4 worm cellular contexts compared by ENCODE assay signal in genomic region chrV:6893681-6894080, ce11.
A peak's percentile ranks its signal among the peaks of the same experiment; 100 is the strongest.
TF ChIP-seq lines count a peak whose summit lies in the region.

No protein-coding gene starts in this region.

TF ChIP-seq in whole organism, L1 larva, 84 proteins besides CTCF, POLR2A, EP300 and RAD21 (continued from another document):
- TF ChIP-seq nhr-71 (tag; optimal IDR thresholded peaks at IDR 0.05; lab: Kevin White, UChicago) = peak; percentile 17
- peak; percentile 51 for TF ChIP-seq lin-14 (GFP tag; optimal IDR thresholded peaks at IDR 0.05; lab: Kevin White, UChicago)
- no peak for TF ChIP-seq nhr-11 (tag; optimal IDR thresholded peaks at IDR 0.05; lab: Kevin White, UChicago)
- TF ChIP-seq mab-9 (GFP tag; IDR thresholded peaks at IDR 0.05; lab: Robert Waterston, UW) = no peak
- TF ChIP-seq snpc-4 (tag; optimal IDR thresholded peaks at IDR 0.05; lab: Kevin White, UChicago) = no peak
- TF ChIP-seq dpl-1 (GFP tag; optimal IDR thresholded peaks at IDR 0.05; lab: Kevin White, UChicago) = no peak
- TF ChIP-seq nhr-85 (tag; lab: Kevin White, UChicago) = no peak
- no peak for TF ChIP-seq lin-13 (GFP tag; optimal IDR thresholded peaks at IDR 0.05; lab: Kevin White, UChicago)
- no peak for TF ChIP-seq pag-3 (tag; optimal IDR thresholded peaks at IDR 0.05; lab: Kevin White, UChicago; ENCODE audit: borderline replicate concordance, insufficient read depth)
- no peak for TF ChIP-seq hlh-4 (tag; optimal IDR thresholded peaks at IDR 0.05; lab: Kevin White, UChicago)
- peak; percentile 10 for TF ChIP-seq nhr-47 (tag; optimal IDR thresholded peaks at IDR 0.05; lab: Kevin White, UChicago)
- TF ChIP-seq sptf-1 (tag; optimal IDR thresholded peaks at IDR 0.05; lab: Kevin White, UChicago) = no peak
- TF ChIP-seq zip-4 (GFP tag; optimal IDR thresholded peaks at IDR 0.05; lab: Kevin White, UChicago) = no peak
- TF ChIP-seq fos-1 (tag; optimal IDR thresholded peaks at IDR 0.05; lab: Kevin White, UChicago) = no peak
- peak; percentile 15 for TF ChIP-seq rnt-1 (tag; optimal IDR thresholded peaks at IDR 0.05; lab: Kevin White, UChicago)
- no peak for TF ChIP-seq blmp-1 (tag; optimal IDR thresholded peaks at IDR 0.05; lab: Kevin White, UChicago)
- TF ChIP-seq ceh-63 (GFP tag; optimal IDR thresholded peaks at IDR 0.05; lab: Kevin White, UChicago) = no peak
- TF ChIP-seq nhr-77 (tag; optimal IDR thresholded peaks at IDR 0.05; lab: Kevin White, UChicago) = no peak
- no peak for TF ChIP-seq pqm-1 (tag; optimal IDR thresholded peaks at IDR 0.05; lab: Kevin White, UChicago)
TF ChIP-seq in whole organism, L1 larva: peak in this region for 7.

TF ChIP-seq in whole organism, L2 larva, 48 proteins besides CTCF, POLR2A, EP300 and RAD21 (continued from another document):
- TF ChIP-seq nhr-10 (tag; optimal IDR thresholded peaks at IDR 0.05; lab: Kevin White, UChicago) (no peak), unc-55 (GFP tag; optimal IDR thresholded peaks at IDR 0.05; lab: Kevin White, UChicago) (peak; percentile 44), nhr-129 (tag; optimal IDR thresholded peaks at IDR 0.05; lab: Kevin White, UChicago) (peak; percentile 50), lin-13 (GFP tag; optimal IDR thresholded peaks at IDR 0.05; lab: Kevin White, UChicago) (no peak), ztf-11 (tag; optimal IDR thresholded peaks at IDR 0.05; lab: Kevin White, UChicago) (no peak), C34F6.9 (tag; optimal IDR thresholded peaks at IDR 0.05; lab: Kevin White, UChicago) (peak; percentile 39), sem-4 (tag; optimal IDR thresholded peaks at IDR 0.05; lab: Kevin White, UChicago) (no peak)

TF ChIP-seq in whole organism, L4 larva, 104 proteins besides CTCF, POLR2A, EP300 and RAD21 (continued from another document):
- TF ChIP-seq ctbp-1 (GFP tag; IDR thresholded peaks at IDR 0.05; lab: Robert Waterston, UW) (0 out of 2 replicates have a peak, but pooled peaks have one; percentile 30), pha-4 (GFP tag; IDR thresholded peaks at IDR 0.05; lab: Robert Waterston, UW) (0 out of 2 replicates have a peak, but pooled peaks have one; percentile 21), pha-4 (tag; optimal IDR thresholded peaks at IDR 0.05; lab: Kevin White, UChicago) (no peak), nhr-10 (tag; optimal IDR thresholded peaks at IDR 0.05; lab: Kevin White, UChicago) (no peak), mes-2 (tag; optimal IDR thresholded peaks at IDR 0.05; lab: Kevin White, UChicago; ENCODE audit: poor library complexity, severe bottlenecking) (peak; percentile 22), hlh-30 (tag; optimal IDR thresholded peaks at IDR 0.05; lab: Kevin White, UChicago; ENCODE audit: insufficient read depth) (no peak), skn-1 (tag; optimal IDR thresholded peaks at IDR 0.05; lab: Kevin White, UChicago) (no peak), aha-1 (tag; lab: Kevin White, UChicago) (no peak), snpc-4 (tag; optimal IDR thresholded peaks at IDR 0.05; lab: Kevin White, UChicago) (no peak), rbr-2 (tag; optimal IDR thresholded peaks at IDR 0.05; lab: Kevin White, UChicago) (peak; percentile 15), lim-7 (GFP tag; IDR thresholded peaks at IDR 0.05; lab: Robert Waterston, UW) (no peak), saeg-2 (GFP tag; IDR thresholded peaks at IDR 0.05; lab: Robert Waterston, UW) (no peak), D1046.2 (GFP tag; IDR thresholded peaks at IDR 0.05; lab: Robert Waterston, UW) (no peak), duxl-1 (tag; optimal IDR thresholded peaks at IDR 0.05; lab: Kevin White, UChicago; ENCODE audit: poor library complexity) (no peak), sdz-12 (GFP tag; optimal IDR thresholded peaks at IDR 0.05; lab: Kevin White, UChicago) (no peak), zfp-3 (GFP tag; conservative IDR thresholded peaks at IDR 0.05; lab: Robert Waterston, UW) (no peak), nhr-48 (tag; optimal IDR thresholded peaks at IDR 0.05; lab: Kevin White, UChicago) (no peak), mdl-1 (tag; optimal IDR thresholded peaks at IDR 0.05; lab: Kevin White, UChicago) (no peak), mep-1 (tag; optimal IDR thresholded peaks at IDR 0.05; lab: Kevin White, UChicago) (no peak), cey-2 (tag; optimal IDR thresholded peaks at IDR 0.05; lab: Kevin White, UChicago; ENCODE audit: borderline replicate concordance, insufficient read depth) (no peak)

TF ChIP-seq in whole organism, late embryonic, 69 proteins besides CTCF, POLR2A, EP300 and RAD21 (continued from another document):
- TF ChIP-seq dmd-4 (tag; optimal IDR thresholded peaks at IDR 0.05; lab: Kevin White, UChicago; ENCODE audit: borderline replicate concordance) (no peak), ceh-9 (tag; optimal IDR thresholded peaks at IDR 0.05; lab: Kevin White, UChicago) (no peak), pqm-1 (tag; optimal IDR thresholded peaks at IDR 0.05; lab: Kevin White, UChicago) (no peak), ceh-31 (tag; optimal IDR thresholded peaks at IDR 0.05; lab: Kevin White, UChicago) (peak; percentile 5), lin-11 (tag; optimal IDR thresholded peaks at IDR 0.05; lab: Kevin White, UChicago) (no peak), ceh-48 (tag; optimal IDR thresholded peaks at IDR 0.05; lab: Kevin White, UChicago) (peak; percentile 59), elt-4 (tag; optimal IDR thresholded peaks at IDR 0.05; lab: Kevin White, UChicago) (no peak), madf-2 (tag; optimal IDR thresholded peaks at IDR 0.05; lab: Kevin White, UChicago) (no peak), pha-2 (tag; optimal IDR thresholded peaks at IDR 0.05; lab: Kevin White, UChicago) (no peak), ceh-6 (GFP tag; optimal IDR thresholded peaks at IDR 0.05; lab: Kevin White, UChicago) (no peak), unc-86 (tag; optimal IDR thresholded peaks at IDR 0.05; lab: Kevin White, UChicago) (no peak), unc-3 (GFP tag; conservative IDR thresholded peaks at IDR 0.05; lab: Robert Waterston, UW) (no peak), unc-3 (tag; optimal IDR thresholded peaks at IDR 0.05; lab: Kevin White, UChicago) (no peak), ztf-16 (tag; optimal IDR thresholded peaks at IDR 0.05; lab: Kevin White, UChicago) (no peak), ceh-19 (GFP tag; optimal IDR thresholded peaks at IDR 0.05; lab: Kevin White, UChicago) (peak; percentile 52), C08G9.2 (tag; optimal IDR thresholded peaks at IDR 0.05; lab: Kevin White, UChicago) (no peak), hlh-8 (tag; optimal IDR thresholded peaks at IDR 0.05; lab: Kevin White, UChicago) (no peak), pros-1 (tag; optimal IDR thresholded peaks at IDR 0.05; lab: Kevin White, UChicago) (no peak), hlh-15 (tag; optimal IDR thresholded peaks at IDR 0.05; lab: Kevin White, UChicago) (no peak), syd-9 (tag; optimal IDR thresholded peaks at IDR 0.05; lab: Kevin White, UChicago) (peak; percentile 25), rnt-1 (tag; optimal IDR thresholded peaks at IDR 0.05; lab: Kevin White, UChicago) (no peak), unc-42 (tag; optimal IDR thresholded peaks at IDR 0.05; lab: Kevin White, UChicago) (peak; percentile 19), hlh-6 (tag; optimal IDR thresholded peaks at IDR 0.05; lab: Kevin White, UChicago) (no peak), ets-4 (tag; optimal IDR thresholded peaks at IDR 0.05; lab: Kevin White, UChicago) (no peak), ceh-22 (tag; optimal IDR thresholded peaks at IDR 0.05; lab: Kevin White, UChicago) (no peak), C38D4.7 (GFP tag; optimal IDR thresholded peaks at IDR 0.05; lab: Kevin White, UChicago) (no peak), ahr-1 (tag; optimal IDR thresholded peaks at IDR 0.05; lab: Kevin White, UChicago) (no peak), che-1 (tag; optimal IDR thresholded peaks at IDR 0.05; lab: Kevin White, UChicago) (no peak), K02D7.2 (tag; optimal IDR thresholded peaks at IDR 0.05; lab: Kevin White, UChicago) (no peak), ceh-34 (tag; optimal IDR thresholded peaks at IDR 0.05; lab: Kevin White, UChicago) (peak; percentile 88)
